Worm (Caenorhabditis elegans): ENCODE data around the gene srx-101.

srx-101 gene

ce11 chrII:3684487-3685067, 6.0 kb downstream of the srx-101 start:
- no peak for TF ChIP-seq unc-62 (GFP tag; optimal IDR thresholded peaks at IDR 0.05)

ce11 chrII:3682770-3683234, 7.7 kb downstream of the srx-101 start, which contains the start of gene F19B10.1:
Gene F19B10.1 (plus strand): TSS chrII:3683184.
- TF ChIP-seq unc-62 (GFP tag; optimal IDR thresholded peaks at IDR 0.05), result no peak

ce11 chrII:3681365-3682083, 9.0 kb downstream of the srx-101 start, which contains the start of gene F19B10.10:
Gene F19B10.10 (minus strand): TSS chrII:3681415.
- no peak for TF ChIP-seq unc-62 (GFP tag; optimal IDR thresholded peaks at IDR 0.05)

ce11 chrII:3680366-3680765, 10.2 kb downstream of the srx-101 start:
- no peak for TF ChIP-seq unc-62 (GFP tag; optimal IDR thresholded peaks at IDR 0.05)

ce11 chrII:3678978-3679377, 11.6 kb downstream of the srx-101 start:
- no peak for TF ChIP-seq unc-62 (GFP tag; optimal IDR thresholded peaks at IDR 0.05)

- no peak for TF ChIP-seq unc-62 (GFP tag; optimal IDR thresholded peaks at IDR 0.05)
Observed at ce11 chrII:3675176-3675575, 15.4 kb downstream of the srx-101 start, which contains the start of gene F19B10.2. Gene F19B10.2 (plus strand): TSS chrII:3675476.

- TF ChIP-seq unc-62 (GFP tag; optimal IDR thresholded peaks at IDR 0.05), result no peak
Observed at ce11 chrII:3673493-3673892, 17.1 kb downstream of the srx-101 start, which contains the start of gene sea-1. Gene sea-1 (minus strand): TSS chrII:3673593.

- no peak for TF ChIP-seq unc-62 (GFP tag; optimal IDR thresholded peaks at IDR 0.05)
Observed at ce11 chrII:3670956-3671355, 19.6 kb downstream of the srx-101 start, which contains the start of gene srx-98. Gene srx-98 (minus strand): TSS chrII:3671056.

ce11 chrII:3669315-3669714, 21.2 kb downstream of the srx-101 start, which contains the start of gene srx-97:
Gene srx-97 (minus strand): TSS chrII:3669415.
- no peak for TF ChIP-seq unc-62 (GFP tag; optimal IDR thresholded peaks at IDR 0.05)

- TF ChIP-seq unc-62 (GFP tag; optimal IDR thresholded peaks at IDR 0.05), result no peak
Observed at ce11 chrII:3665181-3665580, 25.4 kb downstream of the srx-101 start.

ce11 chrII:3664470-3664869, 26.1 kb downstream of the srx-101 start, which contains the start of gene F19B10.3:
Gene F19B10.3 (plus strand): TSS chrII:3664770.
- TF ChIP-seq unc-62 (GFP tag; optimal IDR thresholded peaks at IDR 0.05), result no peak

ce11 chrII:3663796-3664195, 26.8 kb downstream of the srx-101 start, which contains the start of gene F19B10.6:
Gene F19B10.6 (minus strand): TSS chrII:3663896.
- no peak for TF ChIP-seq unc-62 (GFP tag; optimal IDR thresholded peaks at IDR 0.05)

ce11 chrII:3661932-3662331, 28.6 kb downstream of the srx-101 start, which contains the start of gene F19B10.13:
Gene F19B10.13 (plus strand): TSS chrII:3662274.
- no peak for TF ChIP-seq unc-62 (GFP tag; optimal IDR thresholded peaks at IDR 0.05)

- TF ChIP-seq unc-62 (GFP tag; optimal IDR thresholded peaks at IDR 0.05), result no peak
Observed at ce11 chrII:3659776-3660175, 30.8 kb downstream of the srx-101 start, which contains the start of gene F19B10.4. Gene F19B10.4 (plus strand): TSS chrII:3660076.

ce11 chrII:3655378-3655777, 35.2 kb downstream of the srx-101 start, which contains the start of gene F19B10.5:
Gene F19B10.5 (plus strand): TSS chrII:3655678.
- no peak for TF ChIP-seq unc-62 (GFP tag; optimal IDR thresholded peaks at IDR 0.05)

- TF ChIP-seq unc-62 (GFP tag; optimal IDR thresholded peaks at IDR 0.05), result no peak
Observed at ce11 chrII:3647111-3647510, 43.4 kb downstream of the srx-101 start, which contains the start of gene fbxb-33. Gene fbxb-33 (plus strand): TSS chrII:3647411.

Data from whole organism, dauer.